Fruit fly (Drosophila melanogaster): Measurements from ENCODE around the gene CG42729.

The CG42729 gene

dm6 chr3L:15506174-15506926 lies 21.0 kb downstream of the CG42729 start (continued):
- no peak for TF ChIP-seq bigmax (GFP tag; optimal IDR thresholded peaks at IDR 0.05)
- TF ChIP-seq NfI (GFP tag; optimal IDR thresholded peaks at IDR 0.05), result no peak
- TF ChIP-seq chm (GFP tag; IDR thresholded peaks at IDR 0.05), result no peak
- TF ChIP-seq Dfd (GFP tag; optimal IDR thresholded peaks at IDR 0.05), result no peak
- TF ChIP-seq CG18011 (GFP tag; optimal IDR thresholded peaks at IDR 0.05), result no peak
- TF ChIP-seq chinmo (GFP tag; IDR thresholded peaks at IDR 0.05; ENCODE audit: partially characterized antibody), result no peak
- peak; percentile 8 for TF ChIP-seq mirr (GFP tag; optimal IDR thresholded peaks at IDR 0.05)
- peak; percentile 11 for TF ChIP-seq BtbVII (GFP tag; optimal IDR thresholded peaks at IDR 0.05)
- TF ChIP-seq pzg (GFP tag; optimal IDR thresholded peaks at IDR 0.05), result no peak
- no peak for TF ChIP-seq trem (tag; optimal IDR thresholded peaks at IDR 0.05)
- TF ChIP-seq CG34376 (GFP tag; optimal IDR thresholded peaks at IDR 0.05), result no peak
- no peak for TF ChIP-seq CG11696 (GFP tag; IDR thresholded peaks at IDR 0.05)
- peak; percentile 66 for TF ChIP-seq sens (GFP tag)
- no peak for TF ChIP-seq Doc3 (GFP tag; IDR thresholded peaks at IDR 0.05; ENCODE audit: partially characterized antibody)

dm6 chr3L:15504687-15505086 lies 22.6 kb downstream of the CG42729 start, which contains the start of gene CG7857:
TSS of gene CG7857 (minus strand) at chr3L:15504894.
- TF ChIP-seq danr (GFP tag; IDR thresholded peaks at IDR 0.05) (no peak), Ets65A (GFP tag) (no peak), CG9727 (GFP tag; optimal IDR thresholded peaks at IDR 0.05) (no peak), esg (GFP tag; conservative IDR thresholded peaks at IDR 0.05) (no peak), Dll (GFP tag; IDR thresholded peaks at IDR 0.05; ENCODE audit: partially characterized antibody) (peak; percentile 40; the same call in 1 of the 4 replicates), CG6175 (GFP tag; IDR thresholded peaks at IDR 0.05) (no peak), NC2β (GFP tag; optimal IDR thresholded peaks at IDR 0.05) (no peak), Oaz (GFP tag; IDR thresholded peaks at IDR 0.05) (no peak), chinmo (GFP tag; IDR thresholded peaks at IDR 0.05; ENCODE audit: partially characterized antibody) (no peak), CG16815 (GFP tag; optimal IDR thresholded peaks at IDR 0.05) (no peak), CG8388 (GFP tag; optimal IDR thresholded peaks at IDR 0.05) (no peak), CG15601 (tag; optimal IDR thresholded peaks at IDR 0.05) (no peak), CG4404 (GFP tag; IDR thresholded peaks at IDR 0.05) (no peak), BEAF-32 (GFP tag; optimal IDR thresholded peaks at IDR 0.05) (peak; percentile 56), CG9215 (GFP tag; IDR thresholded peaks at IDR 0.05) (no peak), mld (GFP tag; IDR thresholded peaks at IDR 0.05; ENCODE audit: partially characterized antibody) (no peak), cad (GFP tag; optimal IDR thresholded peaks at IDR 0.05) (no peak), stwl (tag; optimal IDR thresholded peaks at IDR 0.05) (peak; percentile 78), maf-S (GFP tag; optimal IDR thresholded peaks at IDR 0.05) (no peak), CG9797 (GFP tag; optimal IDR thresholded peaks at IDR 0.05) (peak; percentile 58), abd-A (tag; optimal IDR thresholded peaks at IDR 0.05) (no peak), Six4 (GFP tag; optimal IDR thresholded peaks at IDR 0.05) (no peak), Dref (GFP tag; IDR thresholded peaks at IDR 0.05) (no peak), CG12659 (GFP tag; optimal IDR thresholded peaks at IDR 0.05) (peak; percentile 5), Scr (GFP tag; IDR thresholded peaks at IDR 0.05; ENCODE audit: partially characterized antibody) (0 out of 2 replicates have a peak, but pooled peaks have one; percentile 22), Mrtf (GFP tag; IDR thresholded peaks at IDR 0.05) (no peak), CG4617 (GFP tag; optimal IDR thresholded peaks at IDR 0.05; ENCODE audit: borderline replicate concordance) (peak; percentile 14), tin (GFP tag; optimal IDR thresholded peaks at IDR 0.05) (no peak), MBD-R2 (GFP tag; IDR thresholded peaks at IDR 0.05) (peak; percentile 63), dimm (GFP tag; IDR thresholded peaks at IDR 0.05) (no peak), CG17186 (GFP tag; optimal IDR thresholded peaks at IDR 0.05) (no peak), Sry-β (GFP tag; optimal IDR thresholded peaks at IDR 0.05) (no peak), CG3847 (GFP tag; IDR thresholded peaks at IDR 0.05) (no peak), Hr51 (GFP tag; optimal IDR thresholded peaks at IDR 0.05) (no peak), Gug (GFP tag; IDR thresholded peaks at IDR 0.05) (no peak), CG3995 (GFP tag; optimal IDR thresholded peaks at IDR 0.05) (no peak), trem (tag; optimal IDR thresholded peaks at IDR 0.05) (peak; percentile 31)

All from whole organism, embryonic.